Fruit fly (Drosophila melanogaster) whole organism, embryonic: ENCODE results near the gene CG3630.

ENCODE experiments used
- Adf1 ChIP-seq: fragments of 200-800 bp; sonication (Bioruptor generic); IDR thresholded peaks from 2 replicates; pipeline ENCODE4 v1.3.6; 2022; ENCODE audit warnings: missing biosample characterization, missing genetic modification characterization
- Antp ChIP-seq: fragments of 200-800 bp; sonication (Bioruptor generic); optimal IDR thresholded peaks from 3 replicates; lab custom pipeline; 2016; ENCODE audit warnings: missing biosample characterization, missing genetic modification characterization
- CG11093 ChIP-seq: fragments of 200-800 bp; sonication (Bioruptor generic); IDR thresholded peaks from 3 replicates; pipeline ENCODE4 v1.3.6; 2022; ENCODE audit warnings: missing biosample characterization, missing genetic modification characterization
- CG11504 ChIP-seq: fragments of 200-800 bp; sonication (Bioruptor generic); optimal IDR thresholded peaks from 3 replicates; lab custom pipeline; 2019; ENCODE audit warnings: missing biosample characterization, mild to moderate bottlenecking, missing genetic modification characterization, moderate library complexity
- CG11723 ChIP-seq: fragments of 200-800 bp; sonication (Bioruptor generic); optimal IDR thresholded peaks from 2 replicates; lab custom pipeline; 2017; ENCODE audit warnings: missing biosample characterization, mild to moderate bottlenecking, missing genetic modification characterization
- CG12071 ChIP-seq: fragments of 200-800 bp; sonication (Bioruptor generic); optimal IDR thresholded peaks from 3 replicates; lab custom pipeline; 2018; ENCODE audit warnings: missing biosample characterization, mild to moderate bottlenecking, missing genetic modification characterization
- CG12104 ChIP-seq: fragments of 200-800 bp; sonication (Bioruptor generic); optimal IDR thresholded peaks from 3 replicates; lab custom pipeline; 2016; ENCODE audit warnings: missing biosample characterization, missing genetic modification characterization
- CG1233 ChIP-seq: fragments of 200-800 bp; sonication (Bioruptor generic); optimal IDR thresholded peaks from 4 replicates; lab custom pipeline; 2018; ENCODE audit warnings: missing biosample characterization, mild to moderate bottlenecking, missing genetic modification characterization
- CG12769 ChIP-seq: fragments of 200-800 bp; sonication (Bioruptor generic); optimal IDR thresholded peaks from 2 replicates; lab custom pipeline; 2019; ENCODE audit warnings: missing biosample characterization, mild to moderate bottlenecking, missing genetic modification characterization, moderate library complexity
- CG13296 ChIP-seq: fragments of 200-800 bp; sonication (Bioruptor generic); optimal IDR thresholded peaks from 3 replicates; lab custom pipeline; 2018; ENCODE audit warnings: missing biosample characterization, mild to moderate bottlenecking, missing genetic modification characterization
- CG13775 ChIP-seq: fragments of 200-800 bp; sonication (Bioruptor generic); optimal IDR thresholded peaks from 3 replicates; lab custom pipeline; 2017; ENCODE audit warnings: missing biosample characterization, mild to moderate bottlenecking, missing genetic modification characterization
- CG13894 ChIP-seq: fragments of 200-800 bp; sonication (Bioruptor generic); optimal IDR thresholded peaks from 3 replicates; lab custom pipeline; 2018; ENCODE audit warnings: missing biosample characterization, mild to moderate bottlenecking, missing genetic modification characterization, moderate library complexity
- CG14965 ChIP-seq: fragments of 200-800 bp; sonication (Bioruptor generic); optimal IDR thresholded peaks from 2 replicates; lab custom pipeline; 2016; ENCODE audit warnings: missing biosample characterization, missing genetic modification characterization, borderline replicate concordance
- CG17568 ChIP-seq: fragments of 200-800 bp; sonication (Bioruptor generic); optimal IDR thresholded peaks from 2 replicates; lab custom pipeline; 2018; ENCODE audit warnings: missing biosample characterization, mild to moderate bottlenecking, missing genetic modification characterization, moderate library complexity
- CG18011 ChIP-seq: fragments of 200-800 bp; sonication (Bioruptor generic); optimal IDR thresholded peaks from 2 replicates; lab custom pipeline; 2017; ENCODE audit warnings: missing biosample characterization, missing genetic modification characterization, mild to moderate bottlenecking, moderate library complexity, missing genotype
- CG2678 ChIP-seq: fragments of 200-800 bp; sonication (Bioruptor generic); optimal IDR thresholded peaks from 3 replicates; lab custom pipeline; 2019; ENCODE audit warnings: missing biosample characterization, mild to moderate bottlenecking, missing genetic modification characterization, moderate library complexity
- CG34376 ChIP-seq: fragments of 200-800 bp; sonication (Bioruptor generic); optimal IDR thresholded peaks from 2 replicates; lab custom pipeline; 2018; ENCODE audit warnings: missing biosample characterization, mild to moderate bottlenecking, missing genetic modification characterization
- CG4820 ChIP-seq: fragments of 200-800 bp; sonication (Bioruptor generic); optimal IDR thresholded peaks from 3 replicates; lab custom pipeline; 2016; ENCODE audit warnings: missing biosample characterization, missing genetic modification characterization
- CG4854 ChIP-seq: fragments of 200-800 bp; sonication (Bioruptor generic); optimal IDR thresholded peaks from 2 replicates; lab custom pipeline; 2016; ENCODE audit warnings: missing biosample characterization, missing genetic modification characterization, inconsistent platforms
- CG6683 ChIP-seq: fragments of 200-800 bp; sonication (Bioruptor generic); optimal IDR thresholded peaks from 2 replicates; lab custom pipeline; 2017; ENCODE audit warnings: missing biosample characterization, mild to moderate bottlenecking, missing genetic modification characterization, missing genetic modification reagents
- CG7839 ChIP-seq: fragments of 200-800 bp; sonication (Bioruptor generic); optimal IDR thresholded peaks from 3 replicates; lab custom pipeline; 2018; ENCODE audit warnings: missing biosample characterization, mild to moderate bottlenecking, missing genetic modification characterization, moderate library complexity
- CG7987 ChIP-seq: fragments of 200-800 bp; sonication (Bioruptor generic); optimal IDR thresholded peaks from 2 replicates; lab custom pipeline; 2018; ENCODE audit warnings: missing biosample characterization, mild to moderate bottlenecking, missing genetic modification characterization, moderate library complexity
- CG8944 ChIP-seq: fragments of 200-800 bp; sonication (Bioruptor generic); optimal IDR thresholded peaks from 3 replicates; lab custom pipeline; 2016; ENCODE audit warnings: missing biosample characterization, missing genetic modification characterization
- Drgx ChIP-seq: fragments of 200-800 bp; sonication (Bioruptor generic); IDR thresholded peaks from 2 replicates; pipeline ENCODE4 v1.3.6; 2022; ENCODE audit warnings: missing biosample characterization, missing genetic modification characterization
- Hey ChIP-seq: fragments of 200-800 bp; sonication (Bioruptor generic); optimal IDR thresholded peaks from 3 replicates; lab custom pipeline; 2018; ENCODE audit warnings: missing biosample characterization, mild to moderate bottlenecking, missing genetic modification characterization
- Hr39 ChIP-seq: fragments of >200 bp; optimal IDR thresholded peaks from 2 replicates; lab custom pipeline; 2017
- Hr51 ChIP-seq, 2 experiments: fragments of 200-800 bp; sonication (Bioruptor generic); optimal IDR thresholded peaks; 2 replicates in 1 of 2; 3 replicates in 1 of 2; lab custom pipeline; 2016 to 2018; ENCODE audit warnings: missing biosample characterization in 2 of 2, missing genetic modification characterization in 2 of 2, mild to moderate bottlenecking in 1 of 2, moderate library complexity in 1 of 2
- Optix ChIP-seq: fragments of 200-800 bp; sonication (Bioruptor generic); IDR thresholded peaks from 3 replicates; pipeline ENCODE4 v1.3.6; 2022; ENCODE audit warnings: missing biosample characterization, missing genetic modification characterization
- Poxn ChIP-seq: fragments of 200-800 bp; sonication (Bioruptor generic); IDR thresholded peaks from 2 replicates; pipeline ENCODE4 v1.3.6; 2022; ENCODE audit warnings: missing biosample characterization, missing genetic modification characterization
- Spps ChIP-seq: fragments of 200-800 bp; sonication (Bioruptor generic); optimal IDR thresholded peaks from 2 replicates; lab custom pipeline; 2018; ENCODE audit warnings: missing biosample characterization, mild to moderate bottlenecking, missing genetic modification characterization
- bsh ChIP-seq, 2 experiments: fragments of 200-800 bp; sonication (Bioruptor generic); optimal IDR thresholded peaks; 2 replicates each; lab custom pipeline; 2017 to 2018; ENCODE audit warnings: mild to moderate bottlenecking in 2 of 2, missing biosample characterization in 2 of 2, missing genetic modification characterization in 2 of 2, moderate library complexity in 1 of 2
- cas ChIP-seq: fragments of 200-800 bp; sonication (Bioruptor generic); IDR thresholded peaks from 2 replicates; pipeline ENCODE4 v1.3.6; 2022; ENCODE audit warnings: missing biosample characterization, missing genetic modification characterization
- ewg ChIP-seq: fragments of 200-800 bp; sonication (Bioruptor generic); optimal IDR thresholded peaks from 3 replicates; lab custom pipeline; 2017; ENCODE audit warnings: mild to moderate bottlenecking, missing biosample characterization, missing genetic modification reagents, missing genetic modification characterization
- ftz-f1 ChIP-seq: fragments of 200-800 bp; sonication (Bioruptor generic); optimal IDR thresholded peaks from 2 replicates; lab custom pipeline; 2016; ENCODE audit warnings: missing biosample characterization, missing genetic modification characterization
- gcm ChIP-seq: fragments of 200-800 bp; sonication (Bioruptor generic); optimal IDR thresholded peaks from 2 replicates; lab custom pipeline; 2019; ENCODE audit warnings: missing biosample characterization, mild to moderate bottlenecking, missing genetic modification characterization, moderate library complexity
- grau ChIP-seq: fragments of 200-800 bp; optimal IDR thresholded peaks from 3 replicates; lab custom pipeline; 2019; ENCODE audit warnings: missing biosample characterization, mild to moderate bottlenecking, missing genetic modification characterization, moderate library complexity
- lab ChIP-seq: fragments of 200-800 bp; sonication (Bioruptor generic); optimal IDR thresholded peaks from 3 replicates; lab custom pipeline; 2017; ENCODE audit warnings: missing biosample characterization, missing genetic modification characterization, mild to moderate bottlenecking, moderate library complexity, missing genetic modification reagents
- lbe ChIP-seq: fragments of 200-800 bp; sonication (Bioruptor generic); optimal IDR thresholded peaks from 2 replicates; lab custom pipeline; 2016; ENCODE audit warnings: missing biosample characterization, mild to moderate bottlenecking, missing genetic modification characterization
- nau ChIP-seq: fragments of 200-800 bp; sonication (Bioruptor generic); optimal IDR thresholded peaks from 3 replicates; lab custom pipeline; 2017; ENCODE audit warnings: missing biosample characterization, mild to moderate bottlenecking, missing genetic modification characterization, missing genetic modification reagents
- pita ChIP-seq: fragments of 200-800 bp; sonication (Bioruptor generic); optimal IDR thresholded peaks from 2 replicates; lab custom pipeline; 2017; ENCODE audit warnings: missing biosample characterization, mild to moderate bottlenecking, missing genetic modification characterization
- prd ChIP-seq, 3 experiments: fragments of >200 bp in 2 of 3; fragments of 200-800 bp in 1 of 3; sonication (Bioruptor generic) in 1 of 3; optimal IDR thresholded peaks in 2 of 3; IDR thresholded peaks in 1 of 3; 2 replicates in 2 of 3; 3 replicates in 1 of 3; pipeline versions ENCODE4 v1.3.6 to Lab custom; 2017 to 2022; ENCODE audit warnings: missing biosample characterization in 1 of 3, missing genetic modification characterization in 1 of 3
- seq ChIP-seq: fragments of 200-800 bp; sonication (Bioruptor generic); IDR thresholded peaks from 2 replicates; pipeline ENCODE4 v1.3.6; 2022; ENCODE audit warnings: missing biosample characterization, missing genetic modification characterization
- shn ChIP-seq: fragments of 200-800 bp; sonication (Bioruptor generic); optimal IDR thresholded peaks from 3 replicates; lab custom pipeline; 2016; ENCODE audit warnings: missing biosample characterization, missing genetic modification characterization
- ssp ChIP-seq: fragments of 200-800 bp; sonication (Bioruptor generic); IDR thresholded peaks from 2 replicates; pipeline ENCODE4 v1.3.6; 2022; ENCODE audit warnings: missing biosample characterization, missing genetic modification characterization
- tap ChIP-seq: fragments of 200-800 bp; optimal IDR thresholded peaks from 3 replicates; lab custom pipeline; 2019; ENCODE audit warnings: missing biosample characterization, mild to moderate bottlenecking, missing genetic modification characterization, moderate library complexity
- tna ChIP-seq: fragments of 200-800 bp; sonication (Bioruptor generic); IDR thresholded peaks from 2 replicates; pipeline ENCODE4 v1.3.6; 2022; ENCODE audit warnings: missing biosample characterization, missing genetic modification characterization; ENCODE audit not compliant: partially characterized antibody
- ttk ChIP-seq: fragments of 200-800 bp; sonication (Bioruptor generic); IDR thresholded peaks from 2 replicates; pipeline ENCODE4 v2.1.2; 2022; ENCODE audit warnings: missing biosample characterization, missing genetic modification characterization
- zfh2 ChIP-seq: fragments of 200-800 bp; sonication (Bioruptor generic); optimal IDR thresholded peaks from 2 replicates; lab custom pipeline; 2016; ENCODE audit warnings: missing biosample characterization, missing genetic modification characterization

The CG3630 gene

DNA sequence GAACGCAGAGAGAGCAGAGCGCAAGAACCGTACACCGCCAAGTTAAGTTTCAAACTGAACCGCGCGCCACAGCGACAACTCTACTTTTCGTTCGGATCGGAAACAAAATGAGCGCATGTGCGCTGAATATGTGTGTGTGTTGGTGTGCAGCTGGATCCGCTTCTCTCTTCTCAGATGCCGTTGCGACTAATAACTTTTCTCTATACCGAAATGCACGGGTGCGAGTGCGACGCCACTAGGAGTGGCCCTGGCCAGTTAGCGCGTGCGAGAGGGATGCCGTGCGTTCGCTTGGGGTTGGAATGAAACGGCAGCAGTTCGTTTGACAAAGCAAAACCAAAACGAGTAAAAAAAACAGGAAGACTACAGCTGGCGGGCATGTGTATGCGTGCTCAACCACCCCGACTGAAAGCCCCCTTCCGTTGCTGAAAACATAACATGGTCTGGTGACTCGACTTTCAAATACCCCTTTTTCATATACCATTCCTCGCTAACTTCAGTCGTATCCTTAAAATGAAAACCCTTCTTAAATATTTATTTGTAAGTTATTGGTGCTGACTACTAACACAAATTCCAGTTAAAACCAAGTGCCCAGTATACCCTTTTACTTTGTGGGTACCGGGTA, 25.1 kb upstream of the CG3630 start (continued):
- peak; percentile 99 for TF ChIP-seq Poxn (GFP tag; lab: Robert Waterston, UW)
- TF ChIP-seq bsh (GFP tag; optimal IDR thresholded peaks at IDR 0.05; lab: Kevin White, UChicago) = peak; percentile 96 to 100
- TF ChIP-seq CG18011 (GFP tag; lab: Kevin White, UChicago) = peak; percentile 92
- peak; percentile 99 for TF ChIP-seq CG13894
- peak; percentile 99 for TF ChIP-seq CG7987
- TF ChIP-seq CG12104 = peak; percentile 100
- peak; percentile 99 for TF ChIP-seq CG11504
- TF ChIP-seq seq (GFP tag; lab: Robert Waterston, UW) = peak; percentile 100
- peak; percentile 99 for TF ChIP-seq CG4820 (GFP tag; lab: Kevin White, UChicago)
- TF ChIP-seq ttk (GFP tag; lab: Robert Waterston, UW) = peak; percentile 100
- TF ChIP-seq CG4854 (GFP tag; lab: Kevin White, UChicago) = peak; percentile 100
- TF ChIP-seq Antp (GFP tag; lab: Kevin White, UChicago) = peak; percentile 100
- peak; percentile 100 for TF ChIP-seq Hr51 (GFP tag; optimal IDR thresholded peaks at IDR 0.05; lab: Kevin White, UChicago)
- peak; percentile 99 for TF ChIP-seq Hey (tag; lab: Kevin White, UChicago)
- peak; percentile 100 for TF ChIP-seq gcm
- peak; percentile 100 for TF ChIP-seq cas
- peak; percentile 100 for TF ChIP-seq CG17568
- TF ChIP-seq CG8944 (GFP tag; lab: Kevin White, UChicago) = peak; percentile 100
- peak; percentile 99 for TF ChIP-seq ewg (GFP tag; lab: Kevin White, UChicago)
- peak; percentile 100 for TF ChIP-seq CG1233 (GFP tag; lab: Kevin White, UChicago)
- peak; percentile 100 for TF ChIP-seq CG11723
- peak; percentile 99 for TF ChIP-seq lbe (GFP tag; lab: Kevin White, UChicago)
- TF ChIP-seq CG11093 (GFP tag; lab: Robert Waterston, UW) = peak; percentile 100
- peak; percentile 100 for TF ChIP-seq Optix
- no peak for TF ChIP-seq pita (GFP tag; lab: Kevin White, UChicago)
- peak; percentile 100 for TF ChIP-seq Spps
- TF ChIP-seq nau = peak; percentile 99
- TF ChIP-seq CG13775 = peak; percentile 100
- no peak for TF ChIP-seq prd (optimal IDR thresholded peaks at IDR 0.05; lab: Kevin White, UChicago)
- TF ChIP-seq prd (GFP tag; IDR thresholded peaks at IDR 0.05; lab: Robert Waterston, UW) = peak; percentile 100
- TF ChIP-seq zfh2 (GFP tag; lab: Kevin White, UChicago) = peak; percentile 100
- TF ChIP-seq CG2678 = peak; percentile 100
- peak; percentile 95 for TF ChIP-seq CG14965 (GFP tag; lab: Kevin White, UChicago)
- TF ChIP-seq ftz-f1 (GFP tag; lab: Kevin White, UChicago) = peak; percentile 94
- peak; percentile 100 for TF ChIP-seq CG12071
- peak; percentile 99 for TF ChIP-seq CG6683 (GFP tag; lab: Kevin White, UChicago)
- TF ChIP-seq grau = peak; percentile 100
- TF ChIP-seq CG12769 (tag; lab: Kevin White, UChicago) = peak; percentile 100
- TF ChIP-seq Adf1 (GFP tag; lab: Robert Waterston, UW) = peak; percentile 93
- no peak for TF ChIP-seq tna (GFP tag; lab: Robert Waterston, UW)
- TF ChIP-seq Drgx (GFP tag; lab: Robert Waterston, UW) = peak; percentile 100
- TF ChIP-seq lab (GFP tag; lab: Kevin White, UChicago) = peak; percentile 100
- peak; percentile 98 for TF ChIP-seq CG34376
- peak; percentile 100 for TF ChIP-seq tap (tag; lab: Kevin White, UChicago)
- TF ChIP-seq ssp (GFP tag; lab: Robert Waterston, UW) = peak; percentile 97
- TF ChIP-seq CG7839 (tag; lab: Kevin White, UChicago) = peak; percentile 100
- peak; percentile 100 for TF ChIP-seq shn (GFP tag; lab: Kevin White, UChicago)
- TF ChIP-seq CG13296 = peak; percentile 100
- TF ChIP-seq Hr39 = no peak
